Worm (Caenorhabditis elegans): Measurements from ENCODE around the gene R10H10.4.

Gene R10H10.4

ce11 chrIV:10398244-10398643, 3.5 kb upstream of the R10H10.4 start:
- TF ChIP-seq nhr-237 (tag; optimal IDR thresholded peaks at IDR 0.05) (no peak), ces-1 (GFP tag; optimal IDR thresholded peaks at IDR 0.05) (peak; percentile 73), unc-39 (tag; optimal IDR thresholded peaks at IDR 0.05) (no peak)

ce11 chrIV:10396827-10397226, 2.1 kb upstream of the R10H10.4 start:
- peak; percentile 85 for TF ChIP-seq ces-1 (GFP tag; optimal IDR thresholded peaks at IDR 0.05)
- no peak for TF ChIP-seq nhr-2 (tag; optimal IDR thresholded peaks at IDR 0.05)

- TF ChIP-seq M03D4.4 (tag; optimal IDR thresholded peaks at IDR 0.05), result no peak
- TF ChIP-seq flh-1 (GFP tag; optimal IDR thresholded peaks at IDR 0.05), result no peak
- no peak for TF ChIP-seq drap-1 (GFP tag; optimal IDR thresholded peaks at IDR 0.05)
- TF ChIP-seq zip-8 (tag; optimal IDR thresholded peaks at IDR 0.05), result no peak
- no peak for TF ChIP-seq blmp-1 (tag; optimal IDR thresholded peaks at IDR 0.05)
- TF ChIP-seq nhr-2 (tag; optimal IDR thresholded peaks at IDR 0.05), result no peak
These were observed 2.9 kb downstream of the R10H10.4 start, which contains the start of gene spe-26 for ce11 chrIV:10391827-10392226. Gene spe-26, minus strand, starts transcription at chrIV:10391927.

ce11 chrIV:10388263-10388662, 6.5 kb downstream of the R10H10.4 start, which contains the start of gene R10H10.3:
Gene R10H10.3, plus strand, starts transcription at chrIV:10388505.
- TF ChIP-seq pha-4 (tag; optimal IDR thresholded peaks at IDR 0.05), result no peak
- TF ChIP-seq bed-3 (GFP tag; optimal IDR thresholded peaks at IDR 0.05), result no peak
- no peak for TF ChIP-seq lsy-2 (tag; optimal IDR thresholded peaks at IDR 0.05)
- no peak for TF ChIP-seq unc-62 (GFP tag; optimal IDR thresholded peaks at IDR 0.05)
- TF ChIP-seq ceh-83 (GFP tag; optimal IDR thresholded peaks at IDR 0.05), result no peak
- TF ChIP-seq nhr-76 (tag; optimal IDR thresholded peaks at IDR 0.05), result no peak
- no peak for TF ChIP-seq ceh-39 (tag; optimal IDR thresholded peaks at IDR 0.05)
- no peak for TF ChIP-seq lin-32 (GFP tag; optimal IDR thresholded peaks at IDR 0.05)
- no peak for TF ChIP-seq snpc-4 (tag; optimal IDR thresholded peaks at IDR 0.05)
- no peak for TF ChIP-seq nhr-237 (tag; optimal IDR thresholded peaks at IDR 0.05)
- TF ChIP-seq sem-2 (GFP tag; optimal IDR thresholded peaks at IDR 0.05), result no peak

ce11 chrIV:10387113-10387512, 7.6 kb downstream of the R10H10.4 start, which contains the start of gene nfu-1:
Gene nfu-1, plus strand, starts transcription at chrIV:10387413.
- TF ChIP-seq unc-62 (GFP tag; optimal IDR thresholded peaks at IDR 0.05) (no peak), mab-5 (tag; optimal IDR thresholded peaks at IDR 0.05) (no peak), lin-32 (GFP tag; optimal IDR thresholded peaks at IDR 0.05) (no peak), nhr-28 (tag; optimal IDR thresholded peaks at IDR 0.05) (no peak), bed-3 (GFP tag; optimal IDR thresholded peaks at IDR 0.05) (no peak), M03D4.4 (tag; optimal IDR thresholded peaks at IDR 0.05) (no peak), ceh-39 (tag; optimal IDR thresholded peaks at IDR 0.05) (no peak), lin-13 (tag; optimal IDR thresholded peaks at IDR 0.05) (no peak), tbx-8 (GFP tag; optimal IDR thresholded peaks at IDR 0.05) (no peak), elt-3 (tag; optimal IDR thresholded peaks at IDR 0.05) (no peak), ham-2 (GFP tag; optimal IDR thresholded peaks at IDR 0.05) (no peak), nhr-76 (tag; optimal IDR thresholded peaks at IDR 0.05) (no peak)

ce11 chrIV:10382894-10383293, 11.9 kb downstream of the R10H10.4 start:
- no peak for TF ChIP-seq unc-120 (tag; optimal IDR thresholded peaks at IDR 0.05; ENCODE audit: poor library complexity, severe bottlenecking)
- no peak for TF ChIP-seq blmp-1 (tag; optimal IDR thresholded peaks at IDR 0.05)
- TF ChIP-seq sem-2 (GFP tag; optimal IDR thresholded peaks at IDR 0.05), result no peak
- no peak for TF ChIP-seq unc-39 (tag; optimal IDR thresholded peaks at IDR 0.05)
- TF ChIP-seq drap-1 (GFP tag; optimal IDR thresholded peaks at IDR 0.05), result no peak
- no peak for TF ChIP-seq zip-8 (tag; optimal IDR thresholded peaks at IDR 0.05)
- TF ChIP-seq elt-3 (tag; optimal IDR thresholded peaks at IDR 0.05), result no peak
- TF ChIP-seq lin-32 (GFP tag; optimal IDR thresholded peaks at IDR 0.05), result no peak
- no peak for TF ChIP-seq nhr-76 (tag; optimal IDR thresholded peaks at IDR 0.05)
- no peak for TF ChIP-seq mls-2 (tag; optimal IDR thresholded peaks at IDR 0.05)
- TF ChIP-seq nhr-12 (tag; optimal IDR thresholded peaks at IDR 0.05), result no peak

- TF ChIP-seq mab-5 (tag; optimal IDR thresholded peaks at IDR 0.05), result no peak
- TF ChIP-seq nhr-76 (tag; optimal IDR thresholded peaks at IDR 0.05), result no peak
These were observed 13.7 kb downstream of the R10H10.4 start for ce11 chrIV:10381035-10381434.

All from whole organism, mixed stage, embryonic.